Worm (Caenorhabditis elegans) whole organism, L2 larva: Measurements from ENCODE around the gene ZK180.7.

ENCODE experiments used
- C34F6.9 ChIP-seq: fragments of 150-350 bp; optimal IDR thresholded peaks from 2 replicates; lab custom pipeline; 2014; ENCODE audit warnings: missing biosample characterization, missing genetic modification characterization
- F13H6.1 ChIP-seq: sonication (generic microtip); optimal IDR thresholded peaks from 2 replicates; lab custom pipeline; 2016; ENCODE audit warnings: missing genetic modification characterization, missing compliant biosample characterization
- R02D3.7 ChIP-seq: fragments of 150-350 bp; optimal IDR thresholded peaks from 2 replicates; lab custom pipeline; 2014; ENCODE audit warnings: missing biosample characterization, missing genetic modification characterization
- Y55F3AM.14 ChIP-seq: fragments of 200-800 bp; sonication (Bioruptor generic); optimal IDR thresholded peaks from 2 replicates; lab custom pipeline; 2018; ENCODE audit warnings: mild to moderate bottlenecking, missing genetic modification characterization, missing compliant biosample characterization
- ZK546.5 ChIP-seq: sonication (generic microtip); optimal IDR thresholded peaks from 2 replicates; lab custom pipeline; 2017; ENCODE audit warnings: missing biosample characterization, missing genetic modification characterization
- alr-1 ChIP-seq: fragments of 150-350 bp; optimal IDR thresholded peaks from 2 replicates; lab custom pipeline; 2014; ENCODE audit warnings: missing biosample characterization, missing genetic modification characterization
- aly-2 ChIP-seq: fragments of 150-350 bp; optimal IDR thresholded peaks from 2 replicates; lab custom pipeline; 2014; ENCODE audit warnings: missing biosample characterization, missing genetic modification characterization
- blmp-1 ChIP-seq: sonication (generic microtip); optimal IDR thresholded peaks from 2 replicates; lab custom pipeline; 2017; ENCODE audit warnings: missing genetic modification characterization, mild to moderate bottlenecking, missing compliant biosample characterization, antibody characterized with exemption, moderate library complexity; ENCODE audit not compliant: insufficient read depth
- ceh-16 ChIP-seq: fragments of 150-350 bp; optimal IDR thresholded peaks from 2 replicates; lab custom pipeline; 2014; ENCODE audit warnings: missing biosample characterization, missing genetic modification characterization
- ceh-82 ChIP-seq: fragments of 150-350 bp; optimal IDR thresholded peaks from 2 replicates; lab custom pipeline; 2014; ENCODE audit warnings: missing biosample characterization, missing genetic modification characterization
- crh-2 ChIP-seq: sonication (generic microtip); optimal IDR thresholded peaks from 2 replicates; lab custom pipeline; 2017; ENCODE audit warnings: missing biosample characterization, missing genetic modification characterization
- dmd-4 ChIP-seq: sonication (generic microtip); optimal IDR thresholded peaks from 2 replicates; lab custom pipeline; 2017; ENCODE audit warnings: missing biosample characterization, missing genetic modification characterization
- egl-27 ChIP-seq: sonication (generic microtip); optimal IDR thresholded peaks from 3 replicates; lab custom pipeline; 2017; ENCODE audit warnings: missing biosample characterization, missing genetic modification reagents, missing genetic modification characterization
- elt-1 ChIP-seq: fragments of 150-350 bp; optimal IDR thresholded peaks from 2 replicates; lab custom pipeline; 2014; ENCODE audit warnings: missing biosample characterization, missing genetic modification characterization
- elt-3 ChIP-seq: sonication (generic microtip); optimal IDR thresholded peaks from 2 replicates; lab custom pipeline; 2017; ENCODE audit warnings: missing biosample characterization, missing genetic modification characterization
- fos-1 ChIP-seq: fragments of 150-350 bp; optimal IDR thresholded peaks from 2 replicates; lab custom pipeline; 2014; ENCODE audit warnings: missing biosample characterization, missing genetic modification characterization
- gmeb-1 ChIP-seq: fragments of 150-350 bp; optimal IDR thresholded peaks from 2 replicates; lab custom pipeline; 2014; ENCODE audit warnings: missing biosample characterization, missing genetic modification characterization
- lin-11 ChIP-seq: fragments of 150-350 bp; sonication (generic microtip); optimal IDR thresholded peaks from 2 replicates; lab custom pipeline; 2014; ENCODE audit warnings: missing biosample characterization, missing genetic modification characterization, inconsistent platforms, mixed read lengths
- lin-13 ChIP-seq: fragments of 150-350 bp; optimal IDR thresholded peaks from 2 replicates; lab custom pipeline; 2014; ENCODE audit warnings: missing biosample characterization, missing genetic modification reagents, missing genetic modification characterization
- lsy-2 ChIP-seq, 2 experiments: fragments of 150-350 bp in 1 of 2; sonication (generic microtip) in 1 of 2; optimal IDR thresholded peaks; 2 replicates each; lab custom pipeline; 2014 to 2017; ENCODE audit warnings: missing biosample characterization in 2 of 2, missing genetic modification characterization in 2 of 2
- mab-5 ChIP-seq: fragments of 150-350 bp; optimal IDR thresholded peaks from 2 replicates; lab custom pipeline; 2014; ENCODE audit warnings: missing biosample characterization, missing genetic modification characterization
- mbf-1 ChIP-seq: sonication (generic microtip); optimal IDR thresholded peaks from 2 replicates; lab custom pipeline; 2017; ENCODE audit warnings: missing biosample characterization, missing genetic modification characterization
- mdl-1 ChIP-seq, 2 experiments: fragments of 150-350 bp in 1 of 2; sonication (generic microtip) in 1 of 2; optimal IDR thresholded peaks; 2 replicates each; lab custom pipeline; 2017; ENCODE audit warnings: missing biosample characterization in 2 of 2, missing genetic modification characterization in 2 of 2
- nhr-11 ChIP-seq: fragments of 150-350 bp; optimal IDR thresholded peaks from 2 replicates; lab custom pipeline; 2014; ENCODE audit warnings: missing biosample characterization, missing genetic modification characterization
- nhr-12 ChIP-seq: fragments of 150-350 bp; optimal IDR thresholded peaks from 2 replicates; lab custom pipeline; 2014; ENCODE audit warnings: missing biosample characterization, missing genetic modification characterization
- nhr-129 ChIP-seq: fragments of 150-350 bp; optimal IDR thresholded peaks from 2 replicates; lab custom pipeline; 2014; ENCODE audit warnings: missing biosample characterization, missing genetic modification characterization
- nhr-21 ChIP-seq: fragments of 150-350 bp; optimal IDR thresholded peaks from 2 replicates; lab custom pipeline; 2014; ENCODE audit warnings: missing biosample characterization, missing genetic modification characterization
- nhr-23 ChIP-seq: fragments of 150-350 bp; optimal IDR thresholded peaks from 2 replicates; lab custom pipeline; 2014; ENCODE audit warnings: missing biosample characterization, missing genetic modification reagents, missing genetic modification characterization
- nhr-237 ChIP-seq: fragments of 150-350 bp; optimal IDR thresholded peaks from 2 replicates; lab custom pipeline; 2014; ENCODE audit warnings: missing biosample characterization, missing genetic modification characterization
- nhr-25 ChIP-seq: fragments of 150-350 bp; sonication (generic microtip); optimal IDR thresholded peaks from 3 replicates; lab custom pipeline; 2014; ENCODE audit warnings: missing biosample characterization, missing genetic modification characterization
- nhr-6 ChIP-seq: fragments of 150-350 bp; optimal IDR thresholded peaks from 2 replicates; lab custom pipeline; 2014; ENCODE audit warnings: missing biosample characterization, missing genetic modification characterization
- nhr-77 ChIP-seq: fragments of 150-350 bp; optimal IDR thresholded peaks from 2 replicates; lab custom pipeline; 2014; ENCODE audit warnings: missing biosample characterization, missing genetic modification characterization
- peb-1 ChIP-seq: fragments of 150-350 bp; optimal IDR thresholded peaks from 2 replicates; lab custom pipeline; 2014; ENCODE audit warnings: missing biosample characterization, missing genetic modification characterization
- sem-4 ChIP-seq: fragments of 150-350 bp; optimal IDR thresholded peaks from 2 replicates; lab custom pipeline; 2014; ENCODE audit warnings: missing biosample characterization, missing genetic modification reagents, missing genetic modification characterization
- skn-1 ChIP-seq: sonication (generic microtip); optimal IDR thresholded peaks from 2 replicates; lab custom pipeline; 2017; ENCODE audit warnings: missing biosample characterization, missing genetic modification characterization
- sma-3 ChIP-seq: sonication (generic microtip); optimal IDR thresholded peaks from 2 replicates; lab custom pipeline; 2016; ENCODE audit warnings: missing genetic modification reagents, missing genetic modification characterization, missing compliant biosample characterization
- sma-9 ChIP-seq, 2 experiments: fragments of 150-350 bp in 1 of 2; sonication (generic microtip) in 1 of 2; optimal IDR thresholded peaks; 2 replicates each; lab custom pipeline; 2014 to 2016; ENCODE audit warnings: missing genetic modification characterization in 2 of 2, mild to moderate bottlenecking in 1 of 2, missing biosample characterization in 1 of 2, missing compliant biosample characterization in 1 of 2, missing genetic modification reagents in 1 of 2, moderate library complexity in 1 of 2
- snpc-4 ChIP-seq: fragments of 150-350 bp; optimal IDR thresholded peaks from 2 replicates; lab custom pipeline; 2014; ENCODE audit warnings: missing biosample characterization, missing genetic modification characterization
- unc-39 ChIP-seq: fragments of 150-350 bp; optimal IDR thresholded peaks from 2 replicates; lab custom pipeline; 2014; ENCODE audit warnings: missing biosample characterization, missing genetic modification characterization
- unc-55 ChIP-seq: fragments of 150-350 bp; sonication (generic microtip); optimal IDR thresholded peaks from 3 replicates; lab custom pipeline; 2014; ENCODE audit warnings: missing biosample characterization, missing genetic modification reagents, missing genetic modification characterization
- unc-62 ChIP-seq: fragments of 150-350 bp; optimal IDR thresholded peaks from 2 replicates; lab custom pipeline; 2014; ENCODE audit warnings: missing biosample characterization, missing genetic modification reagents, missing genetic modification characterization
- zag-1 ChIP-seq: fragments of 150-350 bp; optimal IDR thresholded peaks from 2 replicates; lab custom pipeline; 2014; ENCODE audit warnings: missing biosample characterization, missing genetic modification characterization
- ztf-11 ChIP-seq: sonication (generic microtip); optimal IDR thresholded peaks from 2 replicates; lab custom pipeline; 2017; ENCODE audit warnings: missing biosample characterization, missing genetic modification characterization
- ztf-4 ChIP-seq: fragments of 150-350 bp; optimal IDR thresholded peaks from 2 replicates; lab custom pipeline; 2014; ENCODE audit warnings: missing biosample characterization, missing genetic modification characterization

The ZK180.7 gene

ce11 chrIV:4470885-4471772 is 19.2 kb upstream of the ZK180.7 start:
- TF ChIP-seq lin-11 (tag; lab: Kevin White, UChicago) (no peak), crh-2 (no peak), nhr-129 (tag; lab: Kevin White, UChicago) (peak; percentile 69), mab-5 (tag; lab: Kevin White, UChicago) (no peak), nhr-23 (tag; lab: Kevin White, UChicago) (no peak), lin-13 (GFP tag; lab: Kevin White, UChicago) (no peak), ztf-11 (tag; lab: Kevin White, UChicago) (no peak), ztf-4 (no peak), Y55F3AM.14 (GFP tag; lab: Kevin White, UChicago) (no peak), nhr-11 (tag; lab: Kevin White, UChicago) (no peak), sem-4 (no peak), unc-55 (GFP tag; lab: Kevin White, UChicago) (peak; percentile 31), ceh-82 (no peak), nhr-6 (tag; lab: Kevin White, UChicago) (no peak), unc-39 (tag; lab: Kevin White, UChicago) (no peak), skn-1 (tag; lab: Kevin White, UChicago) (no peak), peb-1 (no peak), egl-27 (tag; lab: Kevin White, UChicago) (no peak), snpc-4 (tag; lab: Kevin White, UChicago) (no peak), gmeb-1 (peak; percentile 41), ZK546.5 (tag; lab: Kevin White, UChicago) (no peak), lsy-2 (tag; optimal IDR thresholded peaks at IDR 0.05; lab: Kevin White, UChicago) (peak in 1 of 2 experiments; percentile 28), elt-1 (tag; lab: Kevin White, UChicago) (no peak), nhr-12 (tag; lab: Kevin White, UChicago) (no peak), F13H6.1 (peak; percentile 56), mdl-1 (tag; optimal IDR thresholded peaks at IDR 0.05; lab: Kevin White, UChicago) (peak; percentile 71 to 85), sma-3 (GFP tag; lab: Kevin White, UChicago) (peak; percentile 5), sma-9 (GFP tag; optimal IDR thresholded peaks at IDR 0.05; lab: Kevin White, UChicago) (peak; percentile 50), sma-9 (tag; optimal IDR thresholded peaks at IDR 0.05; lab: Kevin White, UChicago) (no peak), fos-1 (no peak)

- peak; percentile 69 for TF ChIP-seq nhr-21 (tag; lab: Kevin White, UChicago)
- TF ChIP-seq snpc-4 (tag; lab: Kevin White, UChicago): no peak
- TF ChIP-seq blmp-1 (tag; lab: Kevin White, UChicago): peak; percentile 60
- TF ChIP-seq elt-1 (tag; lab: Kevin White, UChicago): no peak
- TF ChIP-seq mdl-1 (tag; optimal IDR thresholded peaks at IDR 0.05; lab: Kevin White, UChicago): peak; percentile 52
- peak; percentile 43 for TF ChIP-seq F13H6.1
- no peak for TF ChIP-seq unc-55 (GFP tag; lab: Kevin White, UChicago)
- TF ChIP-seq zag-1 (tag; lab: Kevin White, UChicago): no peak
- no peak for TF ChIP-seq aly-2 (tag; lab: Kevin White, UChicago)
- peak; percentile 38 for TF ChIP-seq nhr-6 (tag; lab: Kevin White, UChicago)
- TF ChIP-seq nhr-237 (tag; lab: Kevin White, UChicago): no peak
- TF ChIP-seq nhr-77 (tag; lab: Kevin White, UChicago): no peak
- peak; percentile 46 for TF ChIP-seq crh-2
- no peak for TF ChIP-seq mab-5 (tag; lab: Kevin White, UChicago)
- TF ChIP-seq R02D3.7: no peak
- peak; percentile 81 for TF ChIP-seq nhr-25 (tag; lab: Kevin White, UChicago)
- no peak for TF ChIP-seq mbf-1 (tag; lab: Kevin White, UChicago)
- TF ChIP-seq ceh-82: no peak
- no peak for TF ChIP-seq Y55F3AM.14 (GFP tag; lab: Kevin White, UChicago)
- no peak for TF ChIP-seq lin-13 (GFP tag; lab: Kevin White, UChicago)
- TF ChIP-seq sma-3 (GFP tag; lab: Kevin White, UChicago): peak; percentile 55
- no peak for TF ChIP-seq alr-1
- TF ChIP-seq ztf-11 (tag; lab: Kevin White, UChicago): no peak
- TF ChIP-seq elt-3: no peak
- TF ChIP-seq fos-1: no peak
- TF ChIP-seq lsy-2 (tag; optimal IDR thresholded peaks at IDR 0.05; lab: Kevin White, UChicago): peak in 1 of 2 experiments; percentile 17
- no peak for TF ChIP-seq nhr-12 (tag; lab: Kevin White, UChicago)
- TF ChIP-seq gmeb-1: peak; percentile 64
- peak; percentile 10 for TF ChIP-seq ztf-4
- peak; percentile 81 for TF ChIP-seq sma-9 (GFP tag; optimal IDR thresholded peaks at IDR 0.05; lab: Kevin White, UChicago)
- no peak for TF ChIP-seq sma-9 (tag; optimal IDR thresholded peaks at IDR 0.05; lab: Kevin White, UChicago)
- no peak for TF ChIP-seq ZK546.5 (tag; lab: Kevin White, UChicago)
- TF ChIP-seq ceh-16: no peak
- TF ChIP-seq egl-27 (tag; lab: Kevin White, UChicago): peak; percentile 2
- no peak for TF ChIP-seq sem-4
- TF ChIP-seq C34F6.9 (tag; lab: Kevin White, UChicago): no peak
- no peak for TF ChIP-seq unc-39 (tag; lab: Kevin White, UChicago)
- TF ChIP-seq dmd-4 (tag; lab: Kevin White, UChicago): no peak
- TF ChIP-seq nhr-23 (tag; lab: Kevin White, UChicago): no peak
- TF ChIP-seq nhr-11 (tag; lab: Kevin White, UChicago): no peak
- TF ChIP-seq unc-62: no peak
- no peak for TF ChIP-seq peb-1
Measured at ce11 chrIV:4472418-4473173, 17.7 kb upstream of the ZK180.7 start.
